Fruit fly (Drosophila melanogaster) whole organism, pupa: ENCODE results near the gene Fhos.

Source experiments
- CG32121 ChIP-seq: fragments of 200-800 bp; sonication (Bioruptor generic); IDR thresholded peaks from 2 replicates; pipeline ENCODE4 v1.3.6; 2022; ENCODE audit warnings: missing biosample characterization, missing genetic modification characterization
- CG34367 ChIP-seq: fragments of 200-800 bp; sonication (Bioruptor generic); optimal IDR thresholded peaks from 2 replicates; lab custom pipeline; 2018; ENCODE audit warnings: missing biosample characterization, mild to moderate bottlenecking, missing genetic modification characterization
- CG4496 ChIP-seq: fragments of 200-800 bp; sonication (Bioruptor generic); IDR thresholded peaks from 3 replicates; pipeline ENCODE4 v1.3.6; 2022; ENCODE audit warnings: missing biosample characterization, missing genetic modification characterization
- CG8159 ChIP-seq: fragments of 200-800 bp; sonication (Bioruptor generic); optimal IDR thresholded peaks from 3 replicates; lab custom pipeline; 2018; ENCODE audit warnings: missing biosample characterization, mild to moderate bottlenecking, missing genetic modification characterization, moderate library complexity
- EcR ChIP-seq: fragments of 200-800 bp; sonication (Bioruptor generic); optimal IDR thresholded peaks from 3 replicates; lab custom pipeline; 2019; ENCODE audit warnings: missing biosample characterization, missing genetic modification characterization, mild to moderate bottlenecking, moderate library complexity, missing genetic modification reagents
- Snoo ChIP-seq: fragments of 200-800 bp; sonication (Bioruptor generic); optimal IDR thresholded peaks from 3 replicates; lab custom pipeline; 2017; ENCODE audit warnings: missing biosample characterization, mild to moderate bottlenecking, missing genetic modification characterization, inconsistent platforms
- gl ChIP-seq: fragments of 200-800 bp; sonication (Bioruptor generic); optimal IDR thresholded peaks from 2 replicates; lab custom pipeline; 2018; ENCODE audit warnings: missing biosample characterization, mild to moderate bottlenecking, missing genetic modification characterization

dm6 chr3L:8770616-8771229 is 17.3 kb downstream of the Fhos start:
- TF ChIP-seq gl = no peak
- no peak for TF ChIP-seq CG32121
- no peak for TF ChIP-seq EcR (GFP tag; lab: Kevin White, UChicago)
- TF ChIP-seq Snoo (tag; lab: Kevin White, UChicago) = no peak
- no peak for TF ChIP-seq CG4496 (GFP tag; lab: Robert Waterston, UW)
- no peak for TF ChIP-seq CG34367
- TF ChIP-seq CG8159 = no peak
